Fruit fly (Drosophila melanogaster) whole organism, embryonic: ENCODE data around the gene dachs.

Experiments used
- Atf-2 ChIP-seq: fragments of 200-800 bp; sonication (Bioruptor generic); optimal IDR thresholded peaks from 2 replicates; lab custom pipeline; 2016; ENCODE audit warnings: missing biosample characterization, missing genetic modification characterization
- B-H1 ChIP-seq: fragments of 200-800 bp; sonication (Bioruptor generic); IDR thresholded peaks from 3 replicates; pipeline ENCODE4 v1.3.6; 2022; ENCODE audit warnings: missing biosample characterization, missing genetic modification characterization
- CG10147 ChIP-seq: fragments of 200-800 bp; sonication (Bioruptor generic); optimal IDR thresholded peaks from 2 replicates; lab custom pipeline; 2019; ENCODE audit warnings: missing biosample characterization, mild to moderate bottlenecking, missing genetic modification characterization, moderate library complexity
- CG10209 ChIP-seq: fragments of 200-800 bp; sonication (Bioruptor generic); optimal IDR thresholded peaks from 3 replicates; lab custom pipeline; 2017; ENCODE audit warnings: missing biosample characterization, mild to moderate bottlenecking, missing genetic modification characterization, missing genetic modification reagents
- CG10274 ChIP-seq: fragments of 200-800 bp; sonication (Bioruptor generic); optimal IDR thresholded peaks from 3 replicates; lab custom pipeline; 2017; ENCODE audit warnings: missing biosample characterization, mild to moderate bottlenecking, missing genetic modification characterization
- CG10462 ChIP-seq: fragments of 200-800 bp; sonication (Bioruptor generic); optimal IDR thresholded peaks from 2 replicates; lab custom pipeline; 2016; ENCODE audit warnings: missing biosample characterization, missing genetic modification characterization
- CG10565 ChIP-seq: fragments of 200-800 bp; sonication (Bioruptor generic); optimal IDR thresholded peaks from 3 replicates; lab custom pipeline; 2016; ENCODE audit warnings: missing biosample characterization, mild to moderate bottlenecking, missing genetic modification characterization
- CG12155 ChIP-seq: fragments of 200-800 bp; sonication (Bioruptor generic); optimal IDR thresholded peaks from 3 replicates; lab custom pipeline; 2016; ENCODE audit warnings: missing biosample characterization, missing genetic modification characterization
- CG12391 ChIP-seq: fragments of 200-800 bp; sonication (Bioruptor generic); optimal IDR thresholded peaks from 3 replicates; lab custom pipeline; 2018; ENCODE audit warnings: missing biosample characterization, mild to moderate bottlenecking, missing genetic modification characterization, moderate library complexity
- CG14014 ChIP-seq: fragments of 200-800 bp; sonication (Bioruptor generic); IDR thresholded peaks from 2 replicates; pipeline ENCODE4 v1.3.6; 2022; ENCODE audit warnings: missing biosample characterization, missing genetic modification characterization
- CG14050 ChIP-seq: fragments of 200-800 bp; sonication (Bioruptor generic); IDR thresholded peaks from 3 replicates; pipeline ENCODE4 v1.3.6; 2022; ENCODE audit warnings: missing biosample characterization, missing genetic modification characterization
- CG16813 ChIP-seq: fragments of 200-800 bp; sonication (Bioruptor generic); IDR thresholded peaks from 3 replicates; pipeline ENCODE4 v1.3.6; 2022; ENCODE audit warnings: missing biosample characterization, missing genetic modification characterization; ENCODE audit not compliant: partially characterized antibody
- CG18011 ChIP-seq: fragments of 200-800 bp; sonication (Bioruptor generic); optimal IDR thresholded peaks from 2 replicates; lab custom pipeline; 2017; ENCODE audit warnings: missing biosample characterization, missing genetic modification characterization, mild to moderate bottlenecking, moderate library complexity, missing genotype
- CG18262 ChIP-seq: fragments of 200-800 bp; optimal IDR thresholded peaks from 3 replicates; lab custom pipeline; 2019; ENCODE audit warnings: missing biosample characterization, mild to moderate bottlenecking, missing genetic modification characterization, moderate library complexity
- CG1832 ChIP-seq: fragments of 200-800 bp; sonication (Bioruptor generic); optimal IDR thresholded peaks from 2 replicates; lab custom pipeline; 2017; ENCODE audit warnings: missing biosample characterization, mild to moderate bottlenecking, missing genetic modification characterization, inconsistent platforms
- CG18476 ChIP-seq: fragments of 200-800 bp; sonication (Bioruptor generic); optimal IDR thresholded peaks from 2 replicates; lab custom pipeline; 2016; ENCODE audit warnings: missing biosample characterization, mild to moderate bottlenecking, missing genetic modification characterization
- CG2712 ChIP-seq: fragments of 200-800 bp; optimal IDR thresholded peaks from 3 replicates; lab custom pipeline; 2019; ENCODE audit warnings: missing biosample characterization, mild to moderate bottlenecking, missing genetic modification characterization, moderate library complexity
- CG32532 ChIP-seq: fragments of 200-800 bp; sonication (Bioruptor generic); IDR thresholded peaks from 2 replicates; pipeline ENCODE4 v1.3.6; 2022; ENCODE audit warnings: missing biosample characterization, missing genetic modification characterization
- CG32772 ChIP-seq: fragments of 200-800 bp; sonication (Bioruptor generic); IDR thresholded peaks from 2 replicates; pipeline ENCODE4 v1.3.6; 2022; ENCODE audit warnings: missing biosample characterization, missing genetic modification characterization
- CG4617 ChIP-seq: fragments of 200-800 bp; sonication (Bioruptor generic); optimal IDR thresholded peaks from 3 replicates; lab custom pipeline; 2016; ENCODE audit warnings: missing biosample characterization, missing genetic modification characterization, borderline replicate concordance
- CG7839 ChIP-seq: fragments of 200-800 bp; sonication (Bioruptor generic); optimal IDR thresholded peaks from 3 replicates; lab custom pipeline; 2018; ENCODE audit warnings: missing biosample characterization, mild to moderate bottlenecking, missing genetic modification characterization, moderate library complexity
- CG8388 ChIP-seq: fragments of 200-800 bp; sonication (Bioruptor generic); optimal IDR thresholded peaks from 2 replicates; lab custom pipeline; 2019; ENCODE audit warnings: missing biosample characterization, mild to moderate bottlenecking, missing genetic modification characterization, moderate library complexity
- CG9727 ChIP-seq: fragments of 200-800 bp; sonication (Bioruptor generic); optimal IDR thresholded peaks from 3 replicates; lab custom pipeline; 2017; ENCODE audit warnings: missing biosample characterization, mild to moderate bottlenecking, missing genetic modification characterization
- Ets65A ChIP-seq: fragments of 200-800 bp; sonication (Bioruptor generic); peaks from one replicate; lab custom pipeline; 2016; ENCODE audit warnings: missing biosample characterization, missing genetic modification characterization
- Fer1 ChIP-seq: fragments of 200-800 bp; sonication (Bioruptor generic); optimal IDR thresholded peaks from 2 replicates; lab custom pipeline; 2017; ENCODE audit warnings: missing biosample characterization, mild to moderate bottlenecking, missing genetic modification characterization
- HmgZ ChIP-seq: fragments of 200-800 bp; sonication (Bioruptor generic); optimal IDR thresholded peaks from 2 replicates; lab custom pipeline; 2018; ENCODE audit warnings: missing biosample characterization, mild to moderate bottlenecking, missing genetic modification characterization
- Hmx ChIP-seq: fragments of 200-800 bp; sonication (Bioruptor generic); optimal IDR thresholded peaks from 2 replicates; lab custom pipeline; 2016; ENCODE audit warnings: missing biosample characterization, missing genetic modification characterization
- Meics ChIP-seq: fragments of 200-800 bp; sonication (Bioruptor generic); optimal IDR thresholded peaks from 2 replicates; lab custom pipeline; 2017; ENCODE audit warnings: missing biosample characterization, mild to moderate bottlenecking, missing genetic modification characterization
- Myb ChIP-seq: fragments of 200-800 bp; sonication (Bioruptor generic); optimal IDR thresholded peaks from 2 replicates; lab custom pipeline; 2016; ENCODE audit warnings: missing biosample characterization, missing genetic modification characterization
- Opbp ChIP-seq: fragments of 200-800 bp; sonication (Bioruptor generic); IDR thresholded peaks from 3 replicates; pipeline ENCODE4 v1.3.6; 2022; ENCODE audit warnings: missing biosample characterization, missing genetic modification characterization; ENCODE audit not compliant: partially characterized antibody
- Optix ChIP-seq: fragments of 200-800 bp; sonication (Bioruptor generic); IDR thresholded peaks from 3 replicates; pipeline ENCODE4 v1.3.6; 2022; ENCODE audit warnings: missing biosample characterization, missing genetic modification characterization
- Poxn ChIP-seq: fragments of 200-800 bp; sonication (Bioruptor generic); IDR thresholded peaks from 2 replicates; pipeline ENCODE4 v1.3.6; 2022; ENCODE audit warnings: missing biosample characterization, missing genetic modification characterization
- ap ChIP-seq: fragments of 200-800 bp; sonication (Bioruptor generic); IDR thresholded peaks from 2 replicates; pipeline ENCODE4 v1.3.6; 2022; ENCODE audit warnings: missing biosample characterization, missing genetic modification characterization
- az2 ChIP-seq: fragments of 200-800 bp; sonication (Bioruptor generic); optimal IDR thresholded peaks from 3 replicates; lab custom pipeline; 2016; ENCODE audit warnings: missing biosample characterization, missing genetic modification characterization
- bbx ChIP-seq: fragments of 200-800 bp; sonication (Bioruptor generic); IDR thresholded peaks from 2 replicates; pipeline ENCODE4 v1.3.6; 2022; ENCODE audit warnings: missing biosample characterization, missing genetic modification characterization; ENCODE audit not compliant: partially characterized antibody
- disco-r ChIP-seq: fragments of 200-800 bp; sonication (Bioruptor generic); optimal IDR thresholded peaks from 2 replicates; lab custom pipeline; 2016; ENCODE audit warnings: missing biosample characterization, missing genetic modification characterization
- esg ChIP-seq: fragments of 200-800 bp; sonication (Bioruptor generic); conservative IDR thresholded peaks from 2 replicates; pipeline ENCODE4 v1.3.6; 2022; ENCODE audit warnings: missing biosample characterization, missing genetic modification characterization
- fd3F ChIP-seq: fragments of 200-800 bp; sonication (Bioruptor generic); optimal IDR thresholded peaks from 2 replicates; lab custom pipeline; 2018; ENCODE audit warnings: missing biosample characterization, mild to moderate bottlenecking, missing genetic modification characterization, moderate library complexity
- hkb ChIP-seq, 2 experiments: fragments of 200-800 bp in 1 of 2; fragments of >200 bp in 1 of 2; sonication (Bioruptor generic) in 1 of 2; IDR thresholded peaks in 1 of 2; optimal IDR thresholded peaks in 1 of 2; 2 replicates each; pipeline versions ENCODE4 v1.3.6 to Lab custom; 2017 to 2022; ENCODE audit warnings: missing biosample characterization in 1 of 2, missing genetic modification characterization in 1 of 2
- hth ChIP-seq: fragments of >200 bp; optimal IDR thresholded peaks from 2 replicates; lab custom pipeline; 2017; ENCODE audit warnings: inconsistent platforms
- lola ChIP-seq, 3 experiments: fragments of >200 bp in 2 of 3; fragments of 200-800 bp in 1 of 3; sonication (Bioruptor generic) in 1 of 3; optimal IDR thresholded peaks; 2 replicates each; lab custom pipeline; 2017 to 2019; ENCODE audit warnings: missing biosample characterization in 3 of 3, missing genetic modification characterization in 3 of 3, mild to moderate bottlenecking in 1 of 3, moderate library complexity in 1 of 3
- maf-S ChIP-seq: fragments of 200-800 bp; sonication (Bioruptor generic); optimal IDR thresholded peaks from 2 replicates; lab custom pipeline; 2016; ENCODE audit warnings: missing biosample characterization, missing genetic modification characterization
- mld ChIP-seq: fragments of 200-800 bp; sonication (Bioruptor generic); IDR thresholded peaks from 3 replicates; pipeline ENCODE4 v1.3.6; 2022; ENCODE audit warnings: missing biosample characterization, missing genetic modification characterization; ENCODE audit not compliant: partially characterized antibody
- nerfin-1 ChIP-seq: fragments of 200-800 bp; sonication (Bioruptor generic); optimal IDR thresholded peaks from 3 replicates; lab custom pipeline; 2019; ENCODE audit warnings: missing biosample characterization, mild to moderate bottlenecking, missing genetic modification characterization, moderate library complexity
- pzg ChIP-seq: fragments of 200-800 bp; sonication (Bioruptor generic); optimal IDR thresholded peaks from 3 replicates; lab custom pipeline; 2018; ENCODE audit warnings: missing biosample characterization, mild to moderate bottlenecking, missing genetic modification characterization, moderate library complexity
- sd ChIP-seq: fragments of 200-800 bp; sonication (Bioruptor generic); optimal IDR thresholded peaks from 3 replicates; lab custom pipeline; 2018; ENCODE audit warnings: missing biosample characterization, mild to moderate bottlenecking, missing genetic modification characterization, moderate library complexity
- sens-2 ChIP-seq: fragments of 200-800 bp; sonication (Bioruptor generic); IDR thresholded peaks from 2 replicates; pipeline ENCODE4 v1.3.6; 2022; ENCODE audit warnings: missing biosample characterization, missing genetic modification characterization
- trem ChIP-seq: fragments of 200-800 bp; optimal IDR thresholded peaks from 3 replicates; lab custom pipeline; 2019; ENCODE audit warnings: missing biosample characterization, mild to moderate bottlenecking, missing genetic modification characterization, moderate library complexity
- vfl ChIP-seq: fragments of 200-800 bp; sonication (Bioruptor generic); optimal IDR thresholded peaks from 2 replicates; lab custom pipeline; 2016; ENCODE audit warnings: missing biosample characterization, missing genetic modification characterization
- zen2 ChIP-seq: fragments of 200-800 bp; sonication (Bioruptor generic); IDR thresholded peaks from 3 replicates; pipeline ENCODE4 v1.3.6; 2022; ENCODE audit warnings: missing biosample characterization, missing genetic modification characterization; ENCODE audit not compliant: partially characterized antibody

The dachs gene

dm6 chr2L:8424662-8425208 lies 41.9 kb upstream of the dachs start (continued):
- TF ChIP-seq CG2712 (no peak), B-H1 (GFP tag; lab: Robert Waterston, UW) (no peak), Ets65A (GFP tag; lab: Kevin White, UChicago) (no peak), CG18476 (GFP tag; lab: Kevin White, UChicago) (no peak), CG12391 (tag; lab: Kevin White, UChicago) (no peak), vfl (GFP tag; lab: Kevin White, UChicago) (no peak), CG32772 (GFP tag; lab: Robert Waterston, UW) (no peak), Hmx (GFP tag; lab: Kevin White, UChicago) (no peak), Optix (GFP tag; lab: Robert Waterston, UW) (no peak), CG8388 (GFP tag; lab: Kevin White, UChicago) (no peak), CG10209 (GFP tag; lab: Kevin White, UChicago) (no peak), Poxn (no peak), CG32532 (GFP tag; lab: Robert Waterston, UW) (no peak), CG10565 (GFP tag; lab: Kevin White, UChicago) (no peak), lola (GFP tag; optimal IDR thresholded peaks at IDR 0.05; lab: Kevin White, UChicago) (no peak), pzg (GFP tag; lab: Kevin White, UChicago) (no peak), CG16813 (no peak), maf-S (GFP tag; lab: Kevin White, UChicago) (no peak), CG12155 (GFP tag; lab: Kevin White, UChicago) (no peak), CG9727 (GFP tag; lab: Kevin White, UChicago) (no peak), trem (tag; lab: Kevin White, UChicago) (peak; percentile 16), disco-r (GFP tag; lab: Kevin White, UChicago) (no peak), CG14050 (no peak), CG10462 (GFP tag; lab: Kevin White, UChicago) (no peak), CG14014 (GFP tag; lab: Robert Waterston, UW) (no peak), sens-2 (GFP tag; lab: Robert Waterston, UW) (no peak), Myb (GFP tag; lab: Kevin White, UChicago) (no peak), CG7839 (tag; lab: Kevin White, UChicago) (no peak), esg (GFP tag; lab: Robert Waterston, UW) (no peak), Opbp (GFP tag; lab: Robert Waterston, UW) (no peak), mld (GFP tag; lab: Robert Waterston, UW) (no peak), CG1832 (GFP tag; lab: Kevin White, UChicago) (peak; percentile 27), hkb (optimal IDR thresholded peaks at IDR 0.05; lab: Kevin White, UChicago) (no peak), hkb (GFP tag; IDR thresholded peaks at IDR 0.05; lab: Robert Waterston, UW) (no peak), ap (0 out of 2 replicates have a peak, but pooled peaks have one; percentile 11), fd3F (GFP tag; lab: Kevin White, UChicago) (no peak), CG18011 (no peak), Meics (GFP tag; lab: Kevin White, UChicago) (no peak), az2 (GFP tag; lab: Kevin White, UChicago) (no peak), CG18262 (tag; lab: Kevin White, UChicago) (no peak), CG10147 (GFP tag; lab: Kevin White, UChicago) (no peak), CG10274 (GFP tag; lab: Kevin White, UChicago) (no peak), sd (tag; lab: Kevin White, UChicago) (peak; percentile 39), hth (lab: Kevin White, UChicago) (no peak), Fer1 (no peak), zen2 (GFP tag; lab: Robert Waterston, UW) (peak; percentile 11; the same call in 1 of the 3 replicates), HmgZ (tag; lab: Kevin White, UChicago) (no peak), Atf-2 (GFP tag; lab: Kevin White, UChicago) (no peak), bbx (GFP tag; lab: Robert Waterston, UW) (no peak), nerfin-1 (tag; lab: Kevin White, UChicago) (peak; percentile 55), CG4617 (no peak)
